Fruit fly (Drosophila melanogaster) whole organism, embryonic: ENCODE results near the gene CG31191.

Experiments used
- Atf-2 ChIP-seq: fragments of 200-800 bp; sonication (Bioruptor generic); optimal IDR thresholded peaks from 2 replicates; lab custom pipeline; 2016; ENCODE audit warnings: missing biosample characterization, missing genetic modification characterization
- Blimp-1 ChIP-seq: fragments of 200-800 bp; sonication (Bioruptor generic); optimal IDR thresholded peaks from 3 replicates; lab custom pipeline; 2018; ENCODE audit warnings: missing biosample characterization, missing genetic modification characterization, mild to moderate bottlenecking, moderate library complexity, missing genetic modification reagents
- CG10431 ChIP-seq: fragments of 200-800 bp; sonication (Bioruptor generic); optimal IDR thresholded peaks from 3 replicates; lab custom pipeline; 2018; ENCODE audit warnings: missing biosample characterization, mild to moderate bottlenecking, missing genetic modification characterization
- CG10543 ChIP-seq: fragments of 200-800 bp; sonication (Bioruptor generic); optimal IDR thresholded peaks from 3 replicates; lab custom pipeline; 2017; ENCODE audit warnings: missing biosample characterization, mild to moderate bottlenecking, missing genetic modification characterization, moderate library complexity
- CG13775 ChIP-seq: fragments of 200-800 bp; sonication (Bioruptor generic); optimal IDR thresholded peaks from 3 replicates; lab custom pipeline; 2017; ENCODE audit warnings: missing biosample characterization, mild to moderate bottlenecking, missing genetic modification characterization
- CG15601 ChIP-seq: fragments of 200-800 bp; sonication (Bioruptor generic); optimal IDR thresholded peaks from 3 replicates; lab custom pipeline; 2019; ENCODE audit warnings: missing biosample characterization, mild to moderate bottlenecking, missing genetic modification characterization, moderate library complexity
- CG17328 ChIP-seq: fragments of 200-800 bp; sonication (Bioruptor generic); IDR thresholded peaks from 2 replicates; pipeline ENCODE4 v1.3.6; 2022; ENCODE audit warnings: missing biosample characterization, missing genetic modification characterization
- CG2712 ChIP-seq: fragments of 200-800 bp; optimal IDR thresholded peaks from 3 replicates; lab custom pipeline; 2019; ENCODE audit warnings: missing biosample characterization, mild to moderate bottlenecking, missing genetic modification characterization, moderate library complexity
- CG30403 ChIP-seq: fragments of 200-800 bp; sonication (Bioruptor generic); optimal IDR thresholded peaks from 3 replicates; lab custom pipeline; 2016; ENCODE audit warnings: missing biosample characterization, missing genetic modification characterization
- CG31441 ChIP-seq: fragments of 200-800 bp; sonication (Bioruptor generic); IDR thresholded peaks from 2 replicates; pipeline ENCODE4 v1.3.6; 2022; ENCODE audit warnings: missing biosample characterization, missing genetic modification characterization
- CG32772 ChIP-seq: fragments of 200-800 bp; sonication (Bioruptor generic); IDR thresholded peaks from 2 replicates; pipeline ENCODE4 v1.3.6; 2022; ENCODE audit warnings: missing biosample characterization, missing genetic modification characterization
- CG3726 ChIP-seq: fragments of 200-800 bp; sonication (Bioruptor generic); IDR thresholded peaks from 3 replicates; pipeline ENCODE4, ENCODE4 v1.3.6; 2022; ENCODE audit warnings: missing biosample characterization, missing genetic modification characterization
- CG5245 ChIP-seq: fragments of 200-800 bp; sonication (Bioruptor generic); optimal IDR thresholded peaks from 3 replicates; lab custom pipeline; 2016; ENCODE audit warnings: missing biosample characterization, missing genetic modification characterization
- CG6175 ChIP-seq: fragments of 200-800 bp; sonication (Bioruptor generic); IDR thresholded peaks from 3 replicates; pipeline ENCODE4 v1.3.6; 2022; ENCODE audit warnings: missing biosample characterization, missing genetic modification characterization
- CG6689 ChIP-seq: fragments of 200-800 bp; sonication (Bioruptor generic); IDR thresholded peaks from 2 replicates; pipeline ENCODE4 v1.3.6; 2022; ENCODE audit warnings: missing biosample characterization, missing genetic modification characterization
- CG7271 ChIP-seq: fragments of 200-800 bp; sonication (Bioruptor generic); optimal IDR thresholded peaks from 2 replicates; lab custom pipeline; 2018; ENCODE audit warnings: missing biosample characterization, mild to moderate bottlenecking, missing genetic modification characterization, moderate library complexity
- CG7963 ChIP-seq: fragments of 200-800 bp; sonication (Bioruptor generic); IDR thresholded peaks from 3 replicates; pipeline ENCODE4 v1.3.6; 2022; ENCODE audit warnings: missing biosample characterization, missing genetic modification characterization; ENCODE audit not compliant: partially characterized antibody
- CG8089 ChIP-seq: fragments of 200-800 bp; sonication (Bioruptor generic); optimal IDR thresholded peaks from 3 replicates; lab custom pipeline; 2016; ENCODE audit warnings: missing biosample characterization, missing genetic modification characterization
- CG8944 ChIP-seq: fragments of 200-800 bp; sonication (Bioruptor generic); optimal IDR thresholded peaks from 3 replicates; lab custom pipeline; 2016; ENCODE audit warnings: missing biosample characterization, missing genetic modification characterization
- CkIIα-i1 ChIP-seq: fragments of 200-800 bp; sonication (Bioruptor generic); IDR thresholded peaks from 2 replicates; pipeline ENCODE4 v1.3.6; 2022; ENCODE audit warnings: missing biosample characterization, missing genetic modification characterization
- CrebB ChIP-seq: fragments of 200-800 bp; sonication (Bioruptor generic); optimal IDR thresholded peaks from 3 replicates; lab custom pipeline; 2018; ENCODE audit warnings: missing biosample characterization, mild to moderate bottlenecking, missing genetic modification characterization
- Doc3 ChIP-seq: fragments of 200-800 bp; sonication (Bioruptor generic); IDR thresholded peaks from 3 replicates; pipeline ENCODE4 v1.3.6; 2022; ENCODE audit warnings: missing biosample characterization, missing genetic modification characterization; ENCODE audit not compliant: partially characterized antibody
- Eip74EF ChIP-seq, 2 experiments: fragments of 200-800 bp in 1 of 2; fragments of >200 bp in 1 of 2; sonication (Bioruptor generic) in 1 of 2; optimal IDR thresholded peaks; 2 replicates each; lab custom pipeline; 2017 to 2019; ENCODE audit warnings: missing biosample characterization in 2 of 2, missing genetic modification characterization in 2 of 2, mild to moderate bottlenecking in 1 of 2, moderate library complexity in 1 of 2
- HHEX ChIP-seq: fragments of 200-800 bp; sonication (Bioruptor generic); optimal IDR thresholded peaks from 3 replicates; lab custom pipeline; 2017; ENCODE audit warnings: missing biosample characterization, mild to moderate bottlenecking, missing genetic modification characterization, missing genetic modification reagents
- HLH3B ChIP-seq: fragments of 200-800 bp; sonication (Bioruptor generic); IDR thresholded peaks from 2 replicates; pipeline ENCODE4 v1.3.6; 2022; ENCODE audit warnings: missing biosample characterization, missing genetic modification characterization
- Jarid2 ChIP-seq: fragments of 200-800 bp; sonication (Bioruptor generic); optimal IDR thresholded peaks from 3 replicates; lab custom pipeline; 2017; ENCODE audit warnings: mild to moderate bottlenecking, missing biosample characterization, missing genetic modification reagents, missing genetic modification characterization
- MTF-1 ChIP-seq: fragments of 200-800 bp; sonication (Bioruptor generic); optimal IDR thresholded peaks from 2 replicates; lab custom pipeline; 2018; ENCODE audit warnings: missing biosample characterization, mild to moderate bottlenecking, missing genetic modification characterization, borderline replicate concordance
- Med ChIP-seq: fragments of 200-800 bp; sonication (Bioruptor generic); peaks from one replicate; lab custom pipeline; 2016; ENCODE audit warnings: missing biosample characterization, missing genetic modification characterization, mild to moderate bottlenecking, inconsistent platforms, moderate library complexity
- Nf-YA ChIP-seq: fragments of 200-800 bp; sonication (Bioruptor generic); IDR thresholded peaks from 2 replicates; pipeline ENCODE4 v1.3.6; 2022; ENCODE audit warnings: missing biosample characterization, missing genetic modification characterization
- Nf-YB ChIP-seq: fragments of 200-800 bp; sonication (Bioruptor generic); optimal IDR thresholded peaks from 3 replicates; lab custom pipeline; 2019; ENCODE audit warnings: missing biosample characterization, mild to moderate bottlenecking, missing genetic modification characterization, moderate library complexity
- NfI ChIP-seq: fragments of 200-800 bp; sonication (Bioruptor generic); optimal IDR thresholded peaks from 3 replicates; lab custom pipeline; 2018; ENCODE audit warnings: missing biosample characterization, mild to moderate bottlenecking, missing genetic modification characterization, moderate library complexity
- Pdp1 ChIP-seq, 2 experiments: fragments of 200-800 bp; sonication (Bioruptor generic); optimal IDR thresholded peaks; 3 replicates each; lab custom pipeline; 2016; ENCODE audit warnings: missing biosample characterization in 2 of 2, missing genetic modification characterization in 2 of 2, mild to moderate bottlenecking in 1 of 2, moderate library complexity in 1 of 2
- Sry-δ ChIP-seq: fragments of 200-800 bp; sonication (Bioruptor generic); optimal IDR thresholded peaks from 2 replicates; lab custom pipeline; 2016; ENCODE audit warnings: missing biosample characterization, missing genetic modification characterization
- YL-1 ChIP-seq: fragments of 200-800 bp; sonication (Bioruptor generic); optimal IDR thresholded peaks from 3 replicates; lab custom pipeline; 2017; ENCODE audit warnings: missing biosample characterization, mild to moderate bottlenecking, missing genetic modification characterization
- ase ChIP-seq: fragments of 200-800 bp; sonication (Bioruptor generic); IDR thresholded peaks from 3 replicates; pipeline ENCODE4 v1.3.6; 2022; ENCODE audit warnings: missing biosample characterization, missing genetic modification characterization
- az2 ChIP-seq: fragments of 200-800 bp; sonication (Bioruptor generic); optimal IDR thresholded peaks from 3 replicates; lab custom pipeline; 2016; ENCODE audit warnings: missing biosample characterization, missing genetic modification characterization
- bsh ChIP-seq, 2 experiments: fragments of 200-800 bp; sonication (Bioruptor generic); optimal IDR thresholded peaks; 2 replicates each; lab custom pipeline; 2017 to 2018; ENCODE audit warnings: mild to moderate bottlenecking in 2 of 2, missing biosample characterization in 2 of 2, missing genetic modification characterization in 2 of 2, moderate library complexity in 1 of 2
- dysf ChIP-seq: fragments of 200-800 bp; sonication (Bioruptor generic); IDR thresholded peaks from 3 replicates; pipeline ENCODE4 v1.3.6; 2022; ENCODE audit warnings: missing biosample characterization, missing genetic modification characterization
- esg ChIP-seq: fragments of 200-800 bp; sonication (Bioruptor generic); conservative IDR thresholded peaks from 2 replicates; pipeline ENCODE4 v1.3.6; 2022; ENCODE audit warnings: missing biosample characterization, missing genetic modification characterization
- exex ChIP-seq: fragments of 200-800 bp; sonication (Bioruptor generic); optimal IDR thresholded peaks from 4 replicates; lab custom pipeline; 2018; ENCODE audit warnings: missing biosample characterization, mild to moderate bottlenecking, missing genetic modification characterization, moderate library complexity
- gsb ChIP-seq: fragments of 200-800 bp; sonication (Bioruptor generic); IDR thresholded peaks from 2 replicates; pipeline ENCODE4 v1.3.6; 2022; ENCODE audit warnings: missing biosample characterization, missing genetic modification characterization
- lilli ChIP-seq: fragments of 200-800 bp; sonication (Bioruptor generic); optimal IDR thresholded peaks from 3 replicates; lab custom pipeline; 2016; ENCODE audit warnings: missing biosample characterization, missing genetic modification characterization
- ranshi ChIP-seq: fragments of 200-800 bp; sonication (Bioruptor generic); IDR thresholded peaks from 2 replicates; pipeline ENCODE4 v1.3.6; 2022; ENCODE audit warnings: missing biosample characterization, missing genetic modification characterization
- ro ChIP-seq: fragments of 200-800 bp; sonication (Bioruptor generic); IDR thresholded peaks from 2 replicates; pipeline ENCODE4 v1.3.6; 2022; ENCODE audit warnings: missing biosample characterization, missing genetic modification characterization
- row ChIP-seq: fragments of 200-800 bp; sonication (Bioruptor generic); IDR thresholded peaks from 3 replicates; pipeline ENCODE4 v1.3.6; 2022; ENCODE audit warnings: missing biosample characterization, missing genetic modification characterization
- shn ChIP-seq: fragments of 200-800 bp; sonication (Bioruptor generic); optimal IDR thresholded peaks from 3 replicates; lab custom pipeline; 2016; ENCODE audit warnings: missing biosample characterization, missing genetic modification characterization
- slou ChIP-seq: fragments of 200-800 bp; sonication (Bioruptor generic); optimal IDR thresholded peaks from 3 replicates; lab custom pipeline; 2016; ENCODE audit warnings: missing biosample characterization, missing genetic modification characterization
- stwl ChIP-seq: fragments of 200-800 bp; sonication (Bioruptor generic); optimal IDR thresholded peaks from 3 replicates; lab custom pipeline; 2018; ENCODE audit warnings: missing biosample characterization, mild to moderate bottlenecking, missing genetic modification characterization, moderate library complexity
- tap ChIP-seq: fragments of 200-800 bp; optimal IDR thresholded peaks from 3 replicates; lab custom pipeline; 2019; ENCODE audit warnings: missing biosample characterization, mild to moderate bottlenecking, missing genetic modification characterization, moderate library complexity
- tgo ChIP-seq: fragments of 200-800 bp; sonication (Bioruptor generic); IDR thresholded peaks from 3 replicates; pipeline ENCODE4 v1.3.6; 2022; ENCODE audit warnings: missing biosample characterization, missing genetic modification characterization
- tx ChIP-seq: fragments of 200-800 bp; sonication (Bioruptor generic); optimal IDR thresholded peaks from 2 replicates; lab custom pipeline; 2016; ENCODE audit warnings: missing biosample characterization, missing genetic modification characterization

The CG31191 gene

dm6 chr3R:20947991-20948407 lies 2.7 kb upstream of the CG31191 start:
- TF ChIP-seq Jarid2 (GFP tag; lab: Kevin White, UChicago) = no peak
- TF ChIP-seq CG17328 = no peak
- TF ChIP-seq Doc3 (GFP tag; lab: Robert Waterston, UW) = no peak
- no peak for TF ChIP-seq CG7963 (GFP tag; lab: Robert Waterston, UW)
- TF ChIP-seq ro (GFP tag; lab: Robert Waterston, UW) = no peak
- peak; percentile 35 for TF ChIP-seq CG2712
- TF ChIP-seq gsb (GFP tag; lab: Robert Waterston, UW) = no peak
- TF ChIP-seq Atf-2 = no peak
- TF ChIP-seq CG3726 = no peak
- no peak for TF ChIP-seq bsh (GFP tag; optimal IDR thresholded peaks at IDR 0.05; lab: Kevin White, UChicago)
- no peak for TF ChIP-seq tx (GFP tag; lab: Kevin White, UChicago)
- TF ChIP-seq tap (tag; lab: Kevin White, UChicago) = no peak
- TF ChIP-seq esg (GFP tag; lab: Robert Waterston, UW) = no peak
- TF ChIP-seq Blimp-1 = no peak
- TF ChIP-seq CG15601 = peak; percentile 44
- peak; percentile 5 for TF ChIP-seq az2 (GFP tag; lab: Kevin White, UChicago)
- TF ChIP-seq CG13775 (GFP tag; lab: Kevin White, UChicago) = no peak
- peak; percentile 11 for TF ChIP-seq CG30403 (GFP tag; lab: Kevin White, UChicago)
- TF ChIP-seq lilli (GFP tag; lab: Kevin White, UChicago) = peak; percentile 40
- TF ChIP-seq Sry-δ = no peak
- TF ChIP-seq HHEX (GFP tag; lab: Kevin White, UChicago) = no peak
- peak; percentile 1 for TF ChIP-seq CG8089 (GFP tag; lab: Kevin White, UChicago)
- peak in 1 of 2 experiments; percentile 53 for TF ChIP-seq Pdp1 (GFP tag; optimal IDR thresholded peaks at IDR 0.05; lab: Kevin White, UChicago)
- no peak for TF ChIP-seq HLH3B (GFP tag; lab: Robert Waterston, UW)
- peak; percentile 31; the same call in 1 of the 2 replicates for TF ChIP-seq Nf-YA (GFP tag; lab: Robert Waterston, UW)
- no peak for TF ChIP-seq Nf-YB
- TF ChIP-seq Eip74EF (GFP tag; optimal IDR thresholded peaks at IDR 0.05; lab: Kevin White, UChicago) = no peak
- no peak for TF ChIP-seq CG7271 (tag; lab: Kevin White, UChicago)
- TF ChIP-seq CkIIα-i1 = no peak
- no peak for TF ChIP-seq ranshi (GFP tag; lab: Robert Waterston, UW)
- TF ChIP-seq CG32772 = no peak
- TF ChIP-seq ase (GFP tag; lab: Robert Waterston, UW) = no peak; the same call in 2 of the 3 replicates
- TF ChIP-seq Med (GFP tag; lab: Kevin White, UChicago) = peak; percentile 90
- no peak for TF ChIP-seq row (GFP tag; lab: Robert Waterston, UW)
- no peak for TF ChIP-seq CG10431
- no peak for TF ChIP-seq CG6175 (GFP tag; lab: Robert Waterston, UW)
- TF ChIP-seq slou = peak; percentile 25
- peak; percentile 63 for TF ChIP-seq NfI (GFP tag; lab: Kevin White, UChicago)
- no peak for TF ChIP-seq CG6689
- no peak for TF ChIP-seq stwl (tag; lab: Kevin White, UChicago)
- TF ChIP-seq CG8944 (GFP tag; lab: Kevin White, UChicago) = no peak
- TF ChIP-seq dysf = peak; percentile 56
- no peak for TF ChIP-seq shn (GFP tag; lab: Kevin White, UChicago)
- TF ChIP-seq YL-1 (GFP tag; lab: Kevin White, UChicago) = no peak
- no peak for TF ChIP-seq exex (tag; lab: Kevin White, UChicago)
- TF ChIP-seq CG5245 = peak; percentile 37
- TF ChIP-seq CG10543 (GFP tag; lab: Kevin White, UChicago) = no peak
- no peak for TF ChIP-seq tgo
- no peak for TF ChIP-seq MTF-1 (GFP tag; lab: Kevin White, UChicago)
- no peak for TF ChIP-seq CrebB (tag; lab: Kevin White, UChicago)
- TF ChIP-seq CG31441 (GFP tag; lab: Robert Waterston, UW) = no peak
